Fruit fly (Drosophila melanogaster) S2 (cell line): ENCODE data around the gene v.

Source experiments
- CG8478 ChIP-seq: fragments of >200 bp; optimal IDR thresholded peaks from 2 replicates; lab custom pipeline; 2018
- CTCF ChIP-seq, 2 experiments: fragments of >200 bp; optimal IDR thresholded peaks; 2 replicates each; lab custom pipeline; 2018

- TF ChIP-seq CTCF (optimal IDR thresholded peaks at IDR 0.05; lab: Kevin White, UChicago) (no peak), CG8478 (lab: Kevin White, UChicago) (no peak)
Observed at dm6 chrX:10921665-10922064, 2.1 kb upstream of the v start.
